Fruit fly (Drosophila melanogaster) whole organism, embryonic: ENCODE results near the gene CG1309.

Source experiments
- ATbp ChIP-seq: fragments of 200-800 bp; sonication (Bioruptor generic); optimal IDR thresholded peaks from 2 replicates; lab custom pipeline; 2017; ENCODE audit warnings: missing biosample characterization, mild to moderate bottlenecking, missing genetic modification characterization, missing genetic modification reagents
- Abd-B ChIP-seq: fragments of 200-800 bp; sonication (Bioruptor generic); optimal IDR thresholded peaks from 2 replicates; lab custom pipeline; 2018; ENCODE audit warnings: missing biosample characterization, mild to moderate bottlenecking, missing genetic modification characterization, moderate library complexity
- Awh ChIP-seq: fragments of 200-800 bp; sonication (Bioruptor generic); IDR thresholded peaks from 2 replicates; pipeline ENCODE4, ENCODE4 v1.3.6; 2022; ENCODE audit warnings: missing biosample characterization, missing genetic modification characterization
- Bdp1 ChIP-seq: fragments of 200-800 bp; sonication (Bioruptor generic); optimal IDR thresholded peaks from 3 replicates; lab custom pipeline; 2016; ENCODE audit warnings: missing biosample characterization, missing genetic modification characterization
- CG11723 ChIP-seq: fragments of 200-800 bp; sonication (Bioruptor generic); optimal IDR thresholded peaks from 2 replicates; lab custom pipeline; 2017; ENCODE audit warnings: missing biosample characterization, mild to moderate bottlenecking, missing genetic modification characterization
- CG12219 ChIP-seq: fragments of 200-800 bp; sonication (Bioruptor generic); optimal IDR thresholded peaks from 3 replicates; lab custom pipeline; 2018; ENCODE audit warnings: missing biosample characterization, mild to moderate bottlenecking, missing genetic modification characterization
- CG12236 ChIP-seq: fragments of 200-800 bp; sonication (Bioruptor generic); optimal IDR thresholded peaks from 2 replicates; lab custom pipeline; 2016; ENCODE audit warnings: missing biosample characterization, missing genetic modification characterization
- CG14050 ChIP-seq: fragments of 200-800 bp; sonication (Bioruptor generic); IDR thresholded peaks from 3 replicates; pipeline ENCODE4 v1.3.6; 2022; ENCODE audit warnings: missing biosample characterization, missing genetic modification characterization
- CG15073 ChIP-seq: fragments of 200-800 bp; sonication (Bioruptor generic); optimal IDR thresholded peaks from 2 replicates; lab custom pipeline; 2016; ENCODE audit warnings: missing biosample characterization, missing genetic modification characterization
- CG16779 ChIP-seq: fragments of 200-800 bp; sonication (Bioruptor generic); IDR thresholded peaks from 2 replicates; pipeline ENCODE4 v1.3.6; 2022; ENCODE audit warnings: missing biosample characterization, missing genetic modification characterization
- CG17829 ChIP-seq: fragments of 200-800 bp; optimal IDR thresholded peaks from 2 replicates; lab custom pipeline; 2019; ENCODE audit warnings: missing biosample characterization, mild to moderate bottlenecking, missing genetic modification characterization, moderate library complexity
- CG18476 ChIP-seq: fragments of 200-800 bp; sonication (Bioruptor generic); optimal IDR thresholded peaks from 2 replicates; lab custom pipeline; 2016; ENCODE audit warnings: missing biosample characterization, mild to moderate bottlenecking, missing genetic modification characterization
- CG2129 ChIP-seq: fragments of 200-800 bp; sonication (Bioruptor generic); IDR thresholded peaks from 2 replicates; pipeline ENCODE4 v1.3.6; 2022; ENCODE audit warnings: missing biosample characterization, missing genetic modification characterization; ENCODE audit not compliant: partially characterized antibody
- CG2678 ChIP-seq: fragments of 200-800 bp; sonication (Bioruptor generic); optimal IDR thresholded peaks from 3 replicates; lab custom pipeline; 2019; ENCODE audit warnings: missing biosample characterization, mild to moderate bottlenecking, missing genetic modification characterization, moderate library complexity
- CG31441 ChIP-seq: fragments of 200-800 bp; sonication (Bioruptor generic); IDR thresholded peaks from 2 replicates; pipeline ENCODE4 v1.3.6; 2022; ENCODE audit warnings: missing biosample characterization, missing genetic modification characterization
- CG3726 ChIP-seq: fragments of 200-800 bp; sonication (Bioruptor generic); IDR thresholded peaks from 3 replicates; pipeline ENCODE4, ENCODE4 v1.3.6; 2022; ENCODE audit warnings: missing biosample characterization, missing genetic modification characterization
- CG3995 ChIP-seq: fragments of 200-800 bp; sonication (Bioruptor generic); optimal IDR thresholded peaks from 3 replicates; lab custom pipeline; 2016; ENCODE audit warnings: missing biosample characterization, missing genetic modification characterization
- CG4282 ChIP-seq: fragments of 200-800 bp; sonication (Bioruptor generic); optimal IDR thresholded peaks from 2 replicates; lab custom pipeline; 2016; ENCODE audit warnings: missing biosample characterization, missing genetic modification characterization
- CG4730 ChIP-seq: fragments of 200-800 bp; sonication (Bioruptor generic); IDR thresholded peaks from 2 replicates; pipeline ENCODE4 v1.3.6; 2022; ENCODE audit warnings: missing biosample characterization, missing genetic modification characterization
- CG6683 ChIP-seq: fragments of 200-800 bp; sonication (Bioruptor generic); optimal IDR thresholded peaks from 2 replicates; lab custom pipeline; 2017; ENCODE audit warnings: missing biosample characterization, mild to moderate bottlenecking, missing genetic modification characterization, missing genetic modification reagents
- CG7271 ChIP-seq: fragments of 200-800 bp; sonication (Bioruptor generic); optimal IDR thresholded peaks from 2 replicates; lab custom pipeline; 2018; ENCODE audit warnings: missing biosample characterization, mild to moderate bottlenecking, missing genetic modification characterization, moderate library complexity
- CG8765 ChIP-seq: fragments of 200-800 bp; sonication (Bioruptor generic); IDR thresholded peaks from 2 replicates; pipeline ENCODE4 v1.3.6; 2022; ENCODE audit warnings: missing biosample characterization, missing genetic modification characterization
- CG9817 ChIP-seq: fragments of 200-800 bp; sonication (Bioruptor generic); optimal IDR thresholded peaks from 2 replicates; lab custom pipeline; 2018; ENCODE audit warnings: missing biosample characterization, mild to moderate bottlenecking, missing genetic modification characterization, moderate library complexity
- CoRest ChIP-seq: fragments of 200-800 bp; sonication (Bioruptor generic); optimal IDR thresholded peaks from 3 replicates; lab custom pipeline; 2018; ENCODE audit warnings: missing biosample characterization, mild to moderate bottlenecking, missing genetic modification characterization, moderate library complexity
- D19B ChIP-seq: fragments of 200-800 bp; sonication (Bioruptor generic); optimal IDR thresholded peaks from 2 replicates; lab custom pipeline; 2017; ENCODE audit warnings: missing biosample characterization, mild to moderate bottlenecking, missing genetic modification characterization
- HLH3B ChIP-seq: fragments of 200-800 bp; sonication (Bioruptor generic); IDR thresholded peaks from 2 replicates; pipeline ENCODE4 v1.3.6; 2022; ENCODE audit warnings: missing biosample characterization, missing genetic modification characterization
- Poxn ChIP-seq: fragments of 200-800 bp; sonication (Bioruptor generic); IDR thresholded peaks from 2 replicates; pipeline ENCODE4 v1.3.6; 2022; ENCODE audit warnings: missing biosample characterization, missing genetic modification characterization
- Rx ChIP-seq: fragments of 200-800 bp; sonication (Bioruptor generic); IDR thresholded peaks from 2 replicates; pipeline ENCODE4 v1.3.6; 2022; ENCODE audit warnings: missing biosample characterization, missing genetic modification characterization
- Xbp1 ChIP-seq: fragments of 200-800 bp; sonication (Bioruptor generic); optimal IDR thresholded peaks from 3 replicates; lab custom pipeline; 2016; ENCODE audit warnings: missing biosample characterization, mild to moderate bottlenecking, missing genetic modification characterization
- aop ChIP-seq: fragments of 200-800 bp; sonication (Bioruptor generic); IDR thresholded peaks from 2 replicates; pipeline ENCODE4 v1.3.6; 2022; ENCODE audit warnings: missing biosample characterization, missing genetic modification characterization
- btn ChIP-seq: fragments of 200-800 bp; sonication (Bioruptor generic); optimal IDR thresholded peaks from 2 replicates; lab custom pipeline; 2016; ENCODE audit warnings: missing biosample characterization, missing genetic modification characterization
- ci ChIP-seq: fragments of 200-800 bp; sonication (Bioruptor generic); IDR thresholded peaks from 3 replicates; pipeline ENCODE4 v1.3.6; 2022; ENCODE audit warnings: missing biosample characterization, missing genetic modification characterization
- da ChIP-seq: fragments of 200-800 bp; sonication (Bioruptor generic); optimal IDR thresholded peaks from 2 replicates; lab custom pipeline; 2016; ENCODE audit warnings: missing biosample characterization, missing genetic modification characterization
- dmrt11E ChIP-seq: fragments of 200-800 bp; sonication (Bioruptor generic); optimal IDR thresholded peaks from 3 replicates; lab custom pipeline; 2018; ENCODE audit warnings: missing biosample characterization, mild to moderate bottlenecking, missing genetic modification characterization, moderate library complexity
- gcm2 ChIP-seq: fragments of 200-800 bp; sonication (Bioruptor generic); optimal IDR thresholded peaks from 2 replicates; lab custom pipeline; 2016; ENCODE audit warnings: missing biosample characterization, missing genetic modification characterization
- grn ChIP-seq: fragments of 200-800 bp; sonication (Bioruptor generic); optimal IDR thresholded peaks from 3 replicates; lab custom pipeline; 2017; ENCODE audit warnings: missing biosample characterization, missing genetic modification characterization
- hth ChIP-seq: fragments of >200 bp; optimal IDR thresholded peaks from 2 replicates; lab custom pipeline; 2017; ENCODE audit warnings: inconsistent platforms
- lilli ChIP-seq: fragments of 200-800 bp; sonication (Bioruptor generic); optimal IDR thresholded peaks from 3 replicates; lab custom pipeline; 2016; ENCODE audit warnings: missing biosample characterization, missing genetic modification characterization
- maf-S ChIP-seq: fragments of 200-800 bp; sonication (Bioruptor generic); optimal IDR thresholded peaks from 2 replicates; lab custom pipeline; 2016; ENCODE audit warnings: missing biosample characterization, missing genetic modification characterization
- nerfin-1 ChIP-seq: fragments of 200-800 bp; sonication (Bioruptor generic); optimal IDR thresholded peaks from 3 replicates; lab custom pipeline; 2019; ENCODE audit warnings: missing biosample characterization, mild to moderate bottlenecking, missing genetic modification characterization, moderate library complexity
- nerfin-2 ChIP-seq: fragments of 200-800 bp; sonication (Bioruptor generic); IDR thresholded peaks from 2 replicates; pipeline ENCODE4 v1.3.6; 2022; ENCODE audit warnings: missing biosample characterization, missing genetic modification characterization; ENCODE audit not compliant: partially characterized antibody
- pan ChIP-seq, 4 experiments: fragments of >200 bp in 3 of 4; fragments of 200-800 bp in 1 of 4; sonication (Bioruptor generic) in 1 of 4; optimal IDR thresholded peaks in 3 of 4; IDR thresholded peaks in 1 of 4; 2 replicates each; pipeline versions ENCODE4 v1.3.6 to Lab custom; 2017 to 2022; ENCODE audit warnings: missing biosample characterization in 2 of 4, missing genetic modification characterization in 2 of 4, mixed read lengths in 1 of 4
- phol ChIP-seq: fragments of 200-800 bp; sonication (Bioruptor generic); optimal IDR thresholded peaks from 3 replicates; lab custom pipeline; 2018; ENCODE audit warnings: missing biosample characterization, mild to moderate bottlenecking, missing genetic modification characterization, moderate library complexity
- sima ChIP-seq: fragments of 200-800 bp; sonication (Bioruptor generic); optimal IDR thresholded peaks from 2 replicates; lab custom pipeline; 2016; ENCODE audit warnings: missing biosample characterization, missing genetic modification characterization
- slp2 ChIP-seq: fragments of 200-800 bp; sonication (Bioruptor generic); optimal IDR thresholded peaks from 2 replicates; lab custom pipeline; 2016; ENCODE audit warnings: missing biosample characterization, missing genetic modification characterization
- tgo ChIP-seq: fragments of 200-800 bp; sonication (Bioruptor generic); IDR thresholded peaks from 3 replicates; pipeline ENCODE4 v1.3.6; 2022; ENCODE audit warnings: missing biosample characterization, missing genetic modification characterization
- tin ChIP-seq: fragments of 200-800 bp; sonication (Bioruptor generic); optimal IDR thresholded peaks from 3 replicates; lab custom pipeline; 2016; ENCODE audit warnings: missing biosample characterization, missing genetic modification characterization
- unc-4 ChIP-seq: fragments of 200-800 bp; sonication (Bioruptor generic); IDR thresholded peaks from 2 replicates; pipeline ENCODE4 v1.3.6; 2022; ENCODE audit warnings: missing biosample characterization, missing genetic modification characterization; ENCODE audit not compliant: partially characterized antibody
- vfl ChIP-seq: fragments of 200-800 bp; sonication (Bioruptor generic); optimal IDR thresholded peaks from 2 replicates; lab custom pipeline; 2016; ENCODE audit warnings: missing biosample characterization, missing genetic modification characterization
- vnd ChIP-seq: fragments of 200-800 bp; sonication (Bioruptor generic); IDR thresholded peaks from 3 replicates; pipeline ENCODE4 v1.3.6; 2022; ENCODE audit warnings: missing biosample characterization, missing genetic modification characterization; ENCODE audit not compliant: partially characterized antibody
- zen ChIP-seq: fragments of 200-800 bp; sonication (Bioruptor generic); optimal IDR thresholded peaks from 3 replicates; lab custom pipeline; 2018; ENCODE audit warnings: missing biosample characterization, mild to moderate bottlenecking, missing genetic modification characterization, moderate library complexity

The CG1309 gene

DNA sequence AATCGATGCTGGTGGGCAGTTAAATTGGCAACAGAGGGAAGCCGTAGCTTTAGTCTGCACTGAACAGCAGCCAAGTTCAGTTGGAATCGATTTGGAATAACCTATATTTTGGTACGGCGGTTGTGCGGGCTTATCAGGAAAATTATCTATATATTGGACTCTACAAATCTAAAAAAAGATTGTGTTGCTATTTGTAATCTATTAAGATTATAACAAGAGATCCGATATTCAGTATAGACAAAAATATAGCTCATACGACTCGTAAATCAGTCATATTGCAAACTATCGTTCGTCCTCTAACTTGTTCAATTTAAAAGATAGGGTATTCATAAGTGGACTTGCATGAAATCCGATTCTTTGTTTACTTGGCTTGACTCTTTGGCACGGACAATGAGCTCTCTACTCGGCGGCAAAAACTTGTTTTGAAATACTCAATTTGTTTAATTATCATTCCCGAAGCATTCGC lies 29.4 kb downstream of the CG1309 start, which contains the start of gene Hexo1 (continued):
- TF ChIP-seq CG6683, result no peak
- TF ChIP-seq Xbp1 (GFP tag; lab: Kevin White, UChicago), result peak; percentile 1
- TF ChIP-seq slp2 (GFP tag; lab: Kevin White, UChicago), result no peak
- no peak for TF ChIP-seq CG14050 (GFP tag; lab: Robert Waterston, UW)
- no peak for TF ChIP-seq Poxn (GFP tag; lab: Robert Waterston, UW)
- TF ChIP-seq gcm2 (GFP tag; lab: Kevin White, UChicago), result no peak
- TF ChIP-seq aop (GFP tag; lab: Robert Waterston, UW), result no peak
- TF ChIP-seq Rx (GFP tag; lab: Robert Waterston, UW), result no peak
- TF ChIP-seq CG2129 (GFP tag; lab: Robert Waterston, UW), result no peak
- TF ChIP-seq btn (GFP tag; lab: Kevin White, UChicago), result no peak
- TF ChIP-seq CG12219 (GFP tag; lab: Kevin White, UChicago), result peak; percentile 34
- TF ChIP-seq da (GFP tag; lab: Kevin White, UChicago), result no peak
- TF ChIP-seq pan (optimal IDR thresholded peaks at IDR 0.05; lab: Kevin White, UChicago), result no peak
- peak in 1 of 2 experiments; percentile 36 for TF ChIP-seq pan (GFP tag; optimal IDR thresholded peaks at IDR 0.05 in 1 of 2, IDR thresholded peaks at IDR 0.05 in 1 of 2)
- TF ChIP-seq Abd-B (GFP tag; lab: Kevin White, UChicago), result no peak
- no peak for TF ChIP-seq CG31441 (GFP tag; lab: Robert Waterston, UW)
- peak; percentile 40 for TF ChIP-seq ATbp (GFP tag; lab: Kevin White, UChicago)
- no peak for TF ChIP-seq CG17829 (tag; lab: Kevin White, UChicago)
- no peak for TF ChIP-seq CG16779 (GFP tag; lab: Robert Waterston, UW)
- TF ChIP-seq ci (GFP tag; lab: Robert Waterston, UW), result peak; percentile 56; the same call in 1 of the 3 replicates
- TF ChIP-seq CG4282 (GFP tag; lab: Kevin White, UChicago), result no peak
- TF ChIP-seq dmrt11E (tag; lab: Kevin White, UChicago), result no peak
- no peak for TF ChIP-seq HLH3B (GFP tag; lab: Robert Waterston, UW)
- TF ChIP-seq CG3995, result no peak
- TF ChIP-seq CG18476 (GFP tag; lab: Kevin White, UChicago), result no peak
- TF ChIP-seq vfl (GFP tag; lab: Kevin White, UChicago), result no peak
- TF ChIP-seq phol, result peak; percentile 10
- peak; percentile 70 for TF ChIP-seq grn
- TF ChIP-seq tin, result no peak
- no peak for TF ChIP-seq maf-S (GFP tag; lab: Kevin White, UChicago)
- TF ChIP-seq CG4730, result no peak
- TF ChIP-seq CG15073, result no peak
- TF ChIP-seq hth, result no peak
- no peak for TF ChIP-seq CoRest (tag; lab: Kevin White, UChicago)
- no peak for TF ChIP-seq CG3726 (GFP tag; lab: Robert Waterston, UW)
- TF ChIP-seq CG2678 (tag; lab: Kevin White, UChicago), result peak; percentile 51
- TF ChIP-seq CG7271, result no peak
- no peak for TF ChIP-seq CG11723
- no peak for TF ChIP-seq unc-4
- TF ChIP-seq CG8765 (GFP tag; lab: Robert Waterston, UW), result no peak
- no peak for TF ChIP-seq D19B (GFP tag; lab: Kevin White, UChicago)
- TF ChIP-seq nerfin-1 (tag; lab: Kevin White, UChicago), result no peak
- TF ChIP-seq lilli (GFP tag; lab: Kevin White, UChicago), result peak; percentile 39
- TF ChIP-seq CG12236 (GFP tag; lab: Kevin White, UChicago), result no peak
- TF ChIP-seq CG9817 (tag; lab: Kevin White, UChicago), result no peak
- no peak for TF ChIP-seq tgo (GFP tag; lab: Robert Waterston, UW)
- TF ChIP-seq zen (tag; lab: Kevin White, UChicago), result no peak
- no peak for TF ChIP-seq vnd
- TF ChIP-seq sima, result no peak
- TF ChIP-seq nerfin-2 (GFP tag; lab: Robert Waterston, UW), result no peak
- TF ChIP-seq Awh (GFP tag; lab: Robert Waterston, UW), result no peak
- no peak for TF ChIP-seq Bdp1
